Worm (Caenorhabditis elegans): ENCODE results near the gene ZK355.8.

ce11 chrII:2965215-2965998 lies 37.8 kb downstream of the ZK355.8 start:
- TF ChIP-seq ceh-36 (tag; optimal IDR thresholded peaks at IDR 0.05) (no peak), tbx-11 (GFP tag; IDR thresholded peaks at IDR 0.05) (no peak), flt-1 (GFP tag; IDR thresholded peaks at IDR 0.05) (no peak), scrt-1 (GFP tag; IDR thresholded peaks at IDR 0.05) (no peak)

Data from whole organism, early embryonic.